Fruit fly (Drosophila melanogaster) whole organism, embryonic: Measurements from ENCODE around the gene kek4.

ENCODE experiments used
- Adf1 ChIP-seq: fragments of 200-800 bp; sonication (Bioruptor generic); IDR thresholded peaks from 2 replicates; pipeline ENCODE4 v1.3.6; 2022; ENCODE audit warnings: missing biosample characterization, missing genetic modification characterization
- Atf6 ChIP-seq: fragments of 200-800 bp; sonication (Bioruptor generic); IDR thresholded peaks from 2 replicates; pipeline ENCODE4 v1.3.6; 2022; ENCODE audit warnings: missing biosample characterization, missing genetic modification characterization
- B-H1 ChIP-seq: fragments of 200-800 bp; sonication (Bioruptor generic); IDR thresholded peaks from 3 replicates; pipeline ENCODE4 v1.3.6; 2022; ENCODE audit warnings: missing biosample characterization, missing genetic modification characterization
- CG10543 ChIP-seq: fragments of 200-800 bp; sonication (Bioruptor generic); optimal IDR thresholded peaks from 3 replicates; lab custom pipeline; 2017; ENCODE audit warnings: missing biosample characterization, mild to moderate bottlenecking, missing genetic modification characterization, moderate library complexity
- CG10979 ChIP-seq: fragments of 200-800 bp; sonication (Bioruptor generic); optimal IDR thresholded peaks from 2 replicates; lab custom pipeline; 2018; ENCODE audit warnings: missing biosample characterization, mild to moderate bottlenecking, missing genetic modification characterization, moderate library complexity
- CG11093 ChIP-seq: fragments of 200-800 bp; sonication (Bioruptor generic); IDR thresholded peaks from 3 replicates; pipeline ENCODE4 v1.3.6; 2022; ENCODE audit warnings: missing biosample characterization, missing genetic modification characterization
- CG12299 ChIP-seq: fragments of 200-800 bp; sonication (Bioruptor generic); optimal IDR thresholded peaks from 2 replicates; lab custom pipeline; 2018; ENCODE audit warnings: missing biosample characterization, mild to moderate bottlenecking, missing genetic modification characterization
- CG15601 ChIP-seq: fragments of 200-800 bp; sonication (Bioruptor generic); optimal IDR thresholded peaks from 3 replicates; lab custom pipeline; 2019; ENCODE audit warnings: missing biosample characterization, mild to moderate bottlenecking, missing genetic modification characterization, moderate library complexity
- CG16863 ChIP-seq: fragments of 200-800 bp; sonication (Bioruptor generic); optimal IDR thresholded peaks from 3 replicates; lab custom pipeline; 2016; ENCODE audit warnings: missing biosample characterization, missing genetic modification characterization
- CG17829 ChIP-seq: fragments of 200-800 bp; optimal IDR thresholded peaks from 2 replicates; lab custom pipeline; 2019; ENCODE audit warnings: missing biosample characterization, mild to moderate bottlenecking, missing genetic modification characterization, moderate library complexity
- CG17912 ChIP-seq: fragments of 200-800 bp; sonication (Bioruptor generic); optimal IDR thresholded peaks from 2 replicates; lab custom pipeline; 2018; ENCODE audit warnings: missing biosample characterization, mild to moderate bottlenecking, missing genetic modification characterization
- CG1792 ChIP-seq: fragments of 200-800 bp; sonication (Bioruptor generic); optimal IDR thresholded peaks from 2 replicates; lab custom pipeline; 2016; ENCODE audit warnings: missing biosample characterization, missing genetic modification characterization
- CG2202 ChIP-seq: fragments of 200-800 bp; sonication (Bioruptor generic); optimal IDR thresholded peaks from 2 replicates; lab custom pipeline; 2018; ENCODE audit warnings: missing biosample characterization, mild to moderate bottlenecking, missing genetic modification characterization
- CG2875 ChIP-seq: fragments of 200-800 bp; sonication (Bioruptor generic); optimal IDR thresholded peaks from 2 replicates; lab custom pipeline; 2017; ENCODE audit warnings: missing biosample characterization, mild to moderate bottlenecking, missing genetic modification characterization, missing genetic modification reagents
- CG30431 ChIP-seq: fragments of 200-800 bp; sonication (Bioruptor generic); optimal IDR thresholded peaks from 2 replicates; lab custom pipeline; 2017; ENCODE audit warnings: missing biosample characterization, missing genetic modification characterization
- CG33557 ChIP-seq: fragments of 200-800 bp; sonication (Bioruptor generic); optimal IDR thresholded peaks from 2 replicates; lab custom pipeline; 2019; ENCODE audit warnings: missing biosample characterization, mild to moderate bottlenecking, missing genetic modification characterization, moderate library complexity
- CG4360 ChIP-seq: fragments of 200-800 bp; sonication (Bioruptor generic); IDR thresholded peaks from 2 replicates; pipeline ENCODE4 v1.3.6; 2022; ENCODE audit warnings: missing biosample characterization, missing genetic modification characterization
- CG8359 ChIP-seq: fragments of 200-800 bp; sonication (Bioruptor generic); optimal IDR thresholded peaks from 2 replicates; lab custom pipeline; 2017; ENCODE audit warnings: missing biosample characterization, mild to moderate bottlenecking, missing genetic modification characterization, borderline replicate concordance
- CG8765 ChIP-seq: fragments of 200-800 bp; sonication (Bioruptor generic); IDR thresholded peaks from 2 replicates; pipeline ENCODE4 v1.3.6; 2022; ENCODE audit warnings: missing biosample characterization, missing genetic modification characterization
- D ChIP-seq, 2 experiments: fragments of 200-800 bp in 1 of 2; fragments of >200 bp in 1 of 2; sonication (Bioruptor generic) in 1 of 2; optimal IDR thresholded peaks; 2 replicates in 1 of 2; 3 replicates in 1 of 2; lab custom pipeline; 2017; ENCODE audit warnings: mild to moderate bottlenecking in 1 of 2, missing biosample characterization in 1 of 2, missing genetic modification characterization in 1 of 2, missing genetic modification reagents in 1 of 2
- H2.0 ChIP-seq: fragments of 200-800 bp; sonication (Bioruptor generic); IDR thresholded peaks from 2 replicates; pipeline ENCODE4 v1.3.6; 2022; ENCODE audit warnings: missing biosample characterization, missing genetic modification characterization
- HLH54F ChIP-seq: fragments of 200-800 bp; sonication (Bioruptor generic); optimal IDR thresholded peaks from 3 replicates; lab custom pipeline; 2016; ENCODE audit warnings: missing biosample characterization, missing genetic modification characterization
- HmgZ ChIP-seq: fragments of 200-800 bp; sonication (Bioruptor generic); optimal IDR thresholded peaks from 2 replicates; lab custom pipeline; 2018; ENCODE audit warnings: missing biosample characterization, mild to moderate bottlenecking, missing genetic modification characterization
- Lhr ChIP-seq: fragments of 200-800 bp; sonication (Bioruptor generic); optimal IDR thresholded peaks from 3 replicates; lab custom pipeline; 2017; ENCODE audit warnings: mild to moderate bottlenecking, missing biosample characterization, missing genetic modification reagents, missing genetic modification characterization
- Nf-YA ChIP-seq: fragments of 200-800 bp; sonication (Bioruptor generic); IDR thresholded peaks from 2 replicates; pipeline ENCODE4 v1.3.6; 2022; ENCODE audit warnings: missing biosample characterization, missing genetic modification characterization
- Nf-YC ChIP-seq: fragments of 200-800 bp; optimal IDR thresholded peaks from 3 replicates; lab custom pipeline; 2019; ENCODE audit warnings: missing biosample characterization, mild to moderate bottlenecking, missing genetic modification characterization, moderate library complexity
- Poxn ChIP-seq: fragments of 200-800 bp; sonication (Bioruptor generic); IDR thresholded peaks from 2 replicates; pipeline ENCODE4 v1.3.6; 2022; ENCODE audit warnings: missing biosample characterization, missing genetic modification characterization
- Scr ChIP-seq: fragments of 200-800 bp; sonication (Bioruptor generic); IDR thresholded peaks from 2 replicates; pipeline ENCODE4 v1.3.6; 2022; ENCODE audit warnings: missing biosample characterization, missing genetic modification characterization; ENCODE audit not compliant: partially characterized antibody
- Sox102F ChIP-seq: fragments of 200-800 bp; sonication (Bioruptor generic); optimal IDR thresholded peaks from 2 replicates; lab custom pipeline; 2018; ENCODE audit warnings: missing biosample characterization, mild to moderate bottlenecking, missing genetic modification characterization, moderate library complexity
- Taf1 ChIP-seq: fragments of 200-800 bp; sonication (Bioruptor generic); IDR thresholded peaks from 2 replicates; pipeline ENCODE4 v1.3.6; 2022; ENCODE audit warnings: missing biosample characterization, missing genetic modification characterization
- Vsx1 ChIP-seq: fragments of 200-800 bp; sonication (Bioruptor generic); optimal IDR thresholded peaks from 2 replicates; lab custom pipeline; 2017; ENCODE audit warnings: missing biosample characterization, mild to moderate bottlenecking, missing genetic modification characterization, missing genetic modification reagents
- Xbp1 ChIP-seq: fragments of 200-800 bp; sonication (Bioruptor generic); optimal IDR thresholded peaks from 3 replicates; lab custom pipeline; 2016; ENCODE audit warnings: missing biosample characterization, mild to moderate bottlenecking, missing genetic modification characterization
- amos ChIP-seq: fragments of 200-800 bp; sonication (Bioruptor generic); IDR thresholded peaks from 2 replicates; pipeline ENCODE4 v1.3.6; 2022; ENCODE audit warnings: missing biosample characterization, missing genetic modification characterization; ENCODE audit not compliant: partially characterized antibody
- ap ChIP-seq: fragments of 200-800 bp; sonication (Bioruptor generic); IDR thresholded peaks from 2 replicates; pipeline ENCODE4 v1.3.6; 2022; ENCODE audit warnings: missing biosample characterization, missing genetic modification characterization
- cato ChIP-seq: fragments of 200-800 bp; sonication (Bioruptor generic); optimal IDR thresholded peaks from 2 replicates; lab custom pipeline; 2016; ENCODE audit warnings: missing biosample characterization, missing genetic modification characterization, borderline replicate concordance
- chif ChIP-seq, 2 experiments: fragments of 200-800 bp; sonication (Bioruptor generic); optimal IDR thresholded peaks; 3 replicates each; lab custom pipeline; 2016; ENCODE audit warnings: missing biosample characterization in 2 of 2, missing genetic modification characterization in 2 of 2
- corto ChIP-seq: fragments of 200-800 bp; sonication (Bioruptor generic); optimal IDR thresholded peaks from 2 replicates; lab custom pipeline; 2016; ENCODE audit warnings: missing biosample characterization, mild to moderate bottlenecking, missing genetic modification characterization, moderate library complexity
- dimm ChIP-seq: fragments of 200-800 bp; sonication (Bioruptor generic); IDR thresholded peaks from 2 replicates; pipeline ENCODE4 v1.3.6; 2022; ENCODE audit warnings: missing biosample characterization, missing genetic modification characterization
- dysf ChIP-seq: fragments of 200-800 bp; sonication (Bioruptor generic); IDR thresholded peaks from 3 replicates; pipeline ENCODE4 v1.3.6; 2022; ENCODE audit warnings: missing biosample characterization, missing genetic modification characterization
- fd102C ChIP-seq: fragments of 200-800 bp; sonication (Bioruptor generic); optimal IDR thresholded peaks from 2 replicates; lab custom pipeline; 2018; ENCODE audit warnings: missing biosample characterization, mild to moderate bottlenecking, missing genetic modification characterization, moderate library complexity
- ind ChIP-seq: fragments of 200-800 bp; sonication (Bioruptor generic); optimal IDR thresholded peaks from 3 replicates; lab custom pipeline; 2016; ENCODE audit warnings: missing biosample characterization, missing genetic modification characterization
- inv ChIP-seq: fragments of 200-800 bp; sonication (Bioruptor generic); IDR thresholded peaks from 2 replicates; pipeline ENCODE4 v1.3.6; 2022; ENCODE audit warnings: missing biosample characterization, missing genetic modification characterization; ENCODE audit not compliant: partially characterized antibody
- ken ChIP-seq: fragments of 200-800 bp; sonication (Bioruptor generic); IDR thresholded peaks from 3 replicates; pipeline ENCODE4 v1.3.6; 2022; ENCODE audit warnings: missing biosample characterization, missing genetic modification characterization
- nerfin-2 ChIP-seq: fragments of 200-800 bp; sonication (Bioruptor generic); IDR thresholded peaks from 2 replicates; pipeline ENCODE4 v1.3.6; 2022; ENCODE audit warnings: missing biosample characterization, missing genetic modification characterization; ENCODE audit not compliant: partially characterized antibody
- nom ChIP-seq: fragments of 200-800 bp; sonication (Bioruptor generic); optimal IDR thresholded peaks from 2 replicates; lab custom pipeline; 2017; ENCODE audit warnings: missing biosample characterization, missing genetic modification characterization, mild to moderate bottlenecking, moderate library complexity, missing genetic modification reagents
- odd ChIP-seq: fragments of 200-800 bp; sonication (Bioruptor generic); optimal IDR thresholded peaks from 2 replicates; lab custom pipeline; 2017; ENCODE audit warnings: missing biosample characterization, mild to moderate bottlenecking, missing genetic modification characterization
- p53 ChIP-seq: fragments of 200-800 bp; sonication (Bioruptor generic); optimal IDR thresholded peaks from 2 replicates; lab custom pipeline; 2016; ENCODE audit warnings: missing biosample characterization, missing genetic modification characterization
- pho ChIP-seq: fragments of 200-800 bp; sonication (Bioruptor generic); optimal IDR thresholded peaks from 2 replicates; lab custom pipeline; 2016; ENCODE audit warnings: missing biosample characterization, missing genetic modification characterization
- psq ChIP-seq: fragments of 200-800 bp; sonication (Bioruptor generic); optimal IDR thresholded peaks from 2 replicates; lab custom pipeline; 2017; ENCODE audit warnings: missing biosample characterization, missing genetic modification characterization

Gene kek4

dm6 chr2L:13203437-13204137 is 11.6 kb downstream of the kek4 start, which contains the start of gene Pect (continued):
- TF ChIP-seq nerfin-2 (GFP tag; lab: Robert Waterston, UW) (no peak; the same call in 1 of the 2 replicates), Nf-YA (no peak), ken (GFP tag; lab: Robert Waterston, UW) (no peak), D (optimal IDR thresholded peaks at IDR 0.05; lab: Kevin White, UChicago) (no peak), D (GFP tag; optimal IDR thresholded peaks at IDR 0.05; lab: Kevin White, UChicago) (no peak), Adf1 (GFP tag; lab: Robert Waterston, UW) (peak; percentile 29), CG30431 (GFP tag; lab: Kevin White, UChicago) (no peak), Scr (peak; percentile 63), HmgZ (tag; lab: Kevin White, UChicago) (peak; percentile 62), CG4360 (GFP tag; lab: Robert Waterston, UW) (no peak), CG8765 (no peak), Xbp1 (GFP tag; lab: Kevin White, UChicago) (peak; percentile 2), Nf-YC (no peak), amos (peak; percentile 64), ap (GFP tag; lab: Robert Waterston, UW) (no peak), Atf6 (GFP tag; lab: Robert Waterston, UW) (no peak), dysf (GFP tag; lab: Robert Waterston, UW) (0 out of 3 replicates have a peak, but pooled peaks have one; percentile 2), CG2202 (no peak), Vsx1 (GFP tag; lab: Kevin White, UChicago) (no peak), H2.0 (no peak), CG17829 (tag; lab: Kevin White, UChicago) (peak; percentile 14), CG10979 (tag; lab: Kevin White, UChicago) (no peak), B-H1 (GFP tag; lab: Robert Waterston, UW) (no peak), dimm (GFP tag; lab: Robert Waterston, UW) (no peak), Lhr (GFP tag; lab: Kevin White, UChicago) (peak; percentile 60), corto (GFP tag; lab: Kevin White, UChicago) (no peak), CG33557 (no peak), fd102C (GFP tag; lab: Kevin White, UChicago) (no peak), cato (GFP tag; lab: Kevin White, UChicago) (no peak), Sox102F (no peak), HLH54F (GFP tag; lab: Kevin White, UChicago) (no peak), CG16863 (GFP tag; lab: Kevin White, UChicago) (no peak), CG15601 (no peak), Taf1 (no peak), psq (no peak), inv (peak; percentile 44; the same call in 1 of the 2 replicates), CG12299 (peak; percentile 49), p53 (no peak), pho (no peak), nom (GFP tag; lab: Kevin White, UChicago) (no peak), Poxn (GFP tag; lab: Robert Waterston, UW) (no peak), CG17912 (GFP tag; lab: Kevin White, UChicago) (no peak), CG8359 (GFP tag; lab: Kevin White, UChicago) (no peak), CG1792 (GFP tag; lab: Kevin White, UChicago) (no peak), CG11093 (no peak), CG10543 (GFP tag; lab: Kevin White, UChicago) (peak; percentile 92), chif (GFP tag; optimal IDR thresholded peaks at IDR 0.05; lab: Kevin White, UChicago) (no peak), CG2875 (GFP tag; lab: Kevin White, UChicago) (no peak), ind (GFP tag; lab: Kevin White, UChicago) (no peak), odd (GFP tag; lab: Kevin White, UChicago) (no peak)
